Fruit fly (Drosophila melanogaster) whole organism, pupa: Measurements from ENCODE around the gene p130CAS.

Experiments used
- CG14655 ChIP-seq: fragments of 200-800 bp; sonication (Bioruptor generic); optimal IDR thresholded peaks from 3 replicates; lab custom pipeline; 2017; ENCODE audit warnings: mild to moderate bottlenecking, missing biosample characterization, missing genetic modification reagents, missing genetic modification characterization
- CG8159 ChIP-seq: fragments of 200-800 bp; sonication (Bioruptor generic); optimal IDR thresholded peaks from 3 replicates; lab custom pipeline; 2018; ENCODE audit warnings: missing biosample characterization, mild to moderate bottlenecking, missing genetic modification characterization, moderate library complexity

- TF ChIP-seq CG8159 (tag; lab: Kevin White, UChicago) (no peak), CG14655 (GFP tag; lab: Kevin White, UChicago) (no peak)
Observed at dm6 chr3L:109058-109457, 43.6 kb upstream of the p130CAS start.
